Worm (Caenorhabditis elegans): ENCODE results near the gene W09D6.1.

ce11 chrIII:11093489-11093888, 24.8 kb downstream of the W09D6.1 start:
- no peak for TF ChIP-seq T22C8.4 (GFP tag; IDR thresholded peaks at IDR 0.05)
- peak; percentile 77 for TF ChIP-seq ztf-23 (GFP tag; IDR thresholded peaks at IDR 0.05)
- TF ChIP-seq ref-1 (GFP tag; conservative IDR thresholded peaks at IDR 0.05), result no peak
- no peak for TF ChIP-seq tab-1 (GFP tag; IDR thresholded peaks at IDR 0.05)
- TF ChIP-seq ztf-29 (GFP tag; IDR thresholded peaks at IDR 0.05), result no peak
- peak; percentile 31; the same call in 1 of the 2 replicates for TF ChIP-seq flt-1 (GFP tag; IDR thresholded peaks at IDR 0.05)
- TF ChIP-seq klf-2 (GFP tag; conservative IDR thresholded peaks at IDR 0.05), result 0 out of 2 replicates have a peak, but pooled peaks have one; percentile 63
- TF ChIP-seq med-1 (GFP tag; optimal IDR thresholded peaks at IDR 0.05; ENCODE audit: insufficient read depth), result no peak
- TF ChIP-seq cog-1 (tag; optimal IDR thresholded peaks at IDR 0.05), result no peak
